Worm (Caenorhabditis elegans) whole organism, L3 larva: ENCODE measurements around the gene F44E2.4.

Experiments used
- R02D3.7 ChIP-seq: fragments of 150-350 bp; optimal IDR thresholded peaks from 2 replicates; lab custom pipeline; 2014; ENCODE audit warnings: missing biosample characterization, missing genetic modification characterization
- ZK546.5 ChIP-seq: sonication (generic microtip); optimal IDR thresholded peaks from 2 replicates; lab custom pipeline; 2017; ENCODE audit warnings: missing biosample characterization, missing genetic modification characterization
- aly-2 ChIP-seq: fragments of 150-350 bp; optimal IDR thresholded peaks from 2 replicates; lab custom pipeline; 2014; ENCODE audit warnings: missing biosample characterization, missing genetic modification characterization
- ama-1 ChIP-seq: fragments of 150-350 bp; optimal IDR thresholded peaks from 2 replicates; lab custom pipeline; 2018
- ceh-16 ChIP-seq: sonication (generic microtip); optimal IDR thresholded peaks from 2 replicates; lab custom pipeline; 2017; ENCODE audit warnings: missing biosample characterization, missing genetic modification characterization
- ceh-28 ChIP-seq: fragments of 150-350 bp; optimal IDR thresholded peaks from 2 replicates; lab custom pipeline; 2014; ENCODE audit warnings: missing biosample characterization, missing genetic modification reagents, missing genetic modification characterization
- ceh-9 ChIP-seq: sonication (generic microtip); optimal IDR thresholded peaks from 2 replicates; lab custom pipeline; 2018; ENCODE audit warnings: missing biosample characterization, missing genetic modification characterization
- daf-12 ChIP-seq: fragments of 150-350 bp; optimal IDR thresholded peaks from 2 replicates; lab custom pipeline; 2014; ENCODE audit warnings: missing biosample characterization, missing genetic modification reagents, missing genetic modification characterization
- egl-27 ChIP-seq: sonication (generic microtip); optimal IDR thresholded peaks from 4 replicates; lab custom pipeline; 2017; ENCODE audit warnings: missing biosample characterization, missing genetic modification reagents, missing genetic modification characterization
- egl-5 ChIP-seq: fragments of 150-350 bp; optimal IDR thresholded peaks from 2 replicates; lab custom pipeline; 2017; ENCODE audit warnings: missing biosample characterization, missing genetic modification reagents, missing genetic modification characterization, inconsistent platforms
- elt-1 ChIP-seq: fragments of 150-350 bp; optimal IDR thresholded peaks from 2 replicates; lab custom pipeline; 2014; ENCODE audit warnings: missing biosample characterization, missing genetic modification characterization
- elt-2 ChIP-seq: sonication (generic microtip); optimal IDR thresholded peaks from 2 replicates; lab custom pipeline; 2016; ENCODE audit warnings: missing genetic modification reagents, mild to moderate bottlenecking, missing genetic modification characterization, missing compliant biosample characterization
- elt-3 ChIP-seq, 3 experiments: fragments of 150-350 bp in 1 of 3; sonication (generic microtip) in 2 of 3; optimal IDR thresholded peaks; 2 replicates in 2 of 3; 4 replicates in 1 of 3; lab custom pipeline; 2014 to 2017; ENCODE audit warnings: missing biosample characterization in 3 of 3, missing genetic modification characterization in 3 of 3
- fkh-2 ChIP-seq: fragments of 150-350 bp; optimal IDR thresholded peaks from 2 replicates; lab custom pipeline; 2014; ENCODE audit warnings: missing biosample characterization, missing genetic modification reagents, missing genetic modification characterization
- fos-1 ChIP-seq: fragments of 150-350 bp; optimal IDR thresholded peaks from 2 replicates; lab custom pipeline; 2014; ENCODE audit warnings: missing biosample characterization, missing genetic modification characterization
- hmg-11 ChIP-seq: sonication (generic microtip); optimal IDR thresholded peaks from 2 replicates; lab custom pipeline; 2016; ENCODE audit warnings: missing genetic modification characterization, missing compliant biosample characterization
- jun-1 ChIP-seq: fragments of 150-350 bp; optimal IDR thresholded peaks from 2 replicates; lab custom pipeline; 2014; ENCODE audit warnings: missing biosample characterization, missing genetic modification reagents, missing genetic modification characterization
- lin-15B ChIP-seq: fragments of 150-350 bp; optimal IDR thresholded peaks from 2 replicates; lab custom pipeline; 2014; ENCODE audit warnings: missing biosample characterization, missing genetic modification characterization
- lsy-12 ChIP-seq: sonication (generic microtip); optimal IDR thresholded peaks from 2 replicates; lab custom pipeline; 2016; ENCODE audit warnings: mild to moderate bottlenecking, missing genetic modification characterization, missing compliant biosample characterization
- mdl-1 ChIP-seq: fragments of 150-350 bp; optimal IDR thresholded peaks from 2 replicates; lab custom pipeline; 2014; ENCODE audit warnings: missing biosample characterization, missing genetic modification characterization
- mml-1 ChIP-seq: fragments of 150-350 bp; sonication (generic microtip); optimal IDR thresholded peaks from 3 replicates; lab custom pipeline; 2014; ENCODE audit warnings: missing biosample characterization, missing genetic modification characterization
- nfya-1 ChIP-seq: sonication (generic microtip); optimal IDR thresholded peaks from 2 replicates; lab custom pipeline; 2017; ENCODE audit warnings: missing genetic modification characterization, mild to moderate bottlenecking, missing compliant biosample characterization, antibody characterized with exemption, moderate library complexity; ENCODE audit not compliant: insufficient read depth
- nhr-12 ChIP-seq: fragments of 150-350 bp; optimal IDR thresholded peaks from 2 replicates; lab custom pipeline; 2014; ENCODE audit warnings: missing biosample characterization, missing genetic modification characterization
- nhr-23 ChIP-seq: fragments of 150-350 bp; optimal IDR thresholded peaks from 2 replicates; lab custom pipeline; 2014; ENCODE audit warnings: missing biosample characterization, missing genetic modification reagents, missing genetic modification characterization
- nhr-237 ChIP-seq: fragments of 150-350 bp; optimal IDR thresholded peaks from 2 replicates; lab custom pipeline; 2014; ENCODE audit warnings: missing biosample characterization, missing genetic modification characterization
- nhr-25 ChIP-seq: sonication (generic microtip); optimal IDR thresholded peaks from 2 replicates; lab custom pipeline; 2017; ENCODE audit warnings: missing biosample characterization, missing genetic modification characterization
- nhr-43 ChIP-seq: sonication (generic microtip); optimal IDR thresholded peaks from 2 replicates; lab custom pipeline; 2016; ENCODE audit warnings: mild to moderate bottlenecking, missing genetic modification characterization, missing compliant biosample characterization; ENCODE audit not compliant: poor library complexity, severe bottlenecking
- nhr-67 ChIP-seq: fragments of 150-350 bp; optimal IDR thresholded peaks from 2 replicates; lab custom pipeline; 2014; ENCODE audit warnings: missing biosample characterization, missing genetic modification characterization
- pha-4 ChIP-seq: fragments of 150-350 bp; optimal IDR thresholded peaks from 2 replicates; lab custom pipeline; 2014; ENCODE audit warnings: missing biosample characterization, missing genetic modification reagents, missing genetic modification characterization
- pqm-1 ChIP-seq: fragments of 150-350 bp; optimal IDR thresholded peaks from 2 replicates; lab custom pipeline; 2017; ENCODE audit warnings: missing biosample characterization, missing genetic modification characterization, inconsistent platforms
- skn-1 ChIP-seq: fragments of 150-350 bp; optimal IDR thresholded peaks from 2 replicates; lab custom pipeline; 2014; ENCODE audit warnings: missing biosample characterization, missing genetic modification characterization
- snpc-4 ChIP-seq: fragments of 150-350 bp; optimal IDR thresholded peaks from 2 replicates; lab custom pipeline; 2014; ENCODE audit warnings: missing biosample characterization, missing genetic modification characterization
- tbx-2 ChIP-seq: sonication (generic microtip); optimal IDR thresholded peaks from 2 replicates; lab custom pipeline; 2016; ENCODE audit warnings: mild to moderate bottlenecking, missing genetic modification characterization, missing compliant biosample characterization
- unc-39 ChIP-seq: sonication (generic microtip); optimal IDR thresholded peaks from 4 replicates; lab custom pipeline; 2017; ENCODE audit warnings: missing biosample characterization, missing genetic modification characterization
- unc-62 ChIP-seq: fragments of 150-350 bp; sonication (generic microtip); optimal IDR thresholded peaks from 4 replicates; lab custom pipeline; 2014; ENCODE audit warnings: missing biosample characterization, missing genetic modification reagents, missing genetic modification characterization
- zag-1 ChIP-seq: fragments of 150-350 bp; optimal IDR thresholded peaks from 2 replicates; lab custom pipeline; 2014; ENCODE audit warnings: missing biosample characterization, missing genetic modification characterization
- ztf-11 ChIP-seq: fragments of 150-350 bp; optimal IDR thresholded peaks from 2 replicates; lab custom pipeline; 2014; ENCODE audit warnings: missing biosample characterization, missing genetic modification characterization
- ztf-4 ChIP-seq: fragments of 150-350 bp; optimal IDR thresholded peaks from 2 replicates; lab custom pipeline; 2014; ENCODE audit warnings: missing biosample characterization, missing genetic modification characterization

The F44E2.4 gene

DNA sequence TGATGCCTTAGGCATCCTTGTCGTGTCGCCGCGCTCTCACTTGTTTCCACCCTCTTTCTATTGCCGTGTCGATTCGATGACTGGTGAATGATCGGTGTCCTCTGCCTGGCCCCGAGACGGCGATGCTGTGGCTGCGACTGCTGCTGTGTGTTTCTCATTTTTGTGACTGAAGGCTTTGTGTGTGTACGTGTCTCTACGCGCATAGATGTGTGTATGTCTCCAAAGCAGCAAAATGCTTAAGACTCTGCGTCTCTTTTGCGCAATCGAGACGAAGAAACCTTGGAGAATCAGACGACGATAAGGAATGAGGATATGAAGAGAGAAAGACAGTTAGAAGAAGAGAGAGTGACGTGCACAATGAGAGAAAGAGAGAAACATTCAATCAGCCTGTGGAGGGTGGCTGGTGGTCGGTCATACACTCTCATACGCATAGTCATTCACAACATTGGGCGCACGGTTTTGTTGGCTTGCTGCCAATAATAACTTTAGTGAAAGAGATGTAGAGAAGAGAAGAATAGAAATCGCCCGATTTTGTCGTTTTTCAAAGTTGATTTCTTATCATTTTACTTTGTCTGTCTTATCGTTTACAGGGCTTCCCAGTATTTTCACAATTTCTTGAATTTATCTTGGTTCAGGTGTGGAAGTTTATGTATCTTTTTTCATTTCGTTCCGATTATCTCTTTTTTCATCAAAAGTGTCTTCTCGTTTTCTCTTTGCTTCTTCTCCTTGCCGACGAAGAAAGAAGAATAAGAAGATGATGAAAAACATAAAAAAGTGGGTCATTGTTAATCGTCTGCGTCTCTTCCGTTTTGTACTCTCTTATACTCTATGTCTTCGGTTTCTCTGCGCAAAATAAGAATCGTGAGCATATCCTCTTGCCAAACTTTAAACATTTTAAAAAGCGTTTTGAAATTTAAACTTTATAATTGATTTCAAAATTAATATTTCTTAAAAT, 36.1 kb downstream of the F44E2.4 start (continued):
- TF ChIP-seq zag-1 (tag; lab: Kevin White, UChicago) (peak; percentile 82), lsy-12 (tag; lab: Kevin White, UChicago) (peak; percentile 91), ztf-11 (tag; lab: Kevin White, UChicago) (no peak), ZK546.5 (tag; lab: Kevin White, UChicago) (no peak), fos-1 (tag; lab: Kevin White, UChicago) (peak; percentile 72), mml-1 (tag; lab: Kevin White, UChicago) (peak; percentile 40), elt-3 (tag; optimal IDR thresholded peaks at IDR 0.05; lab: Kevin White, UChicago) (peak in 1 of 3 experiments; percentile 69), ceh-16 (tag; lab: Kevin White, UChicago) (no peak), pha-4 (tag; lab: Kevin White, UChicago) (peak; percentile 99), ztf-4 (tag; lab: Kevin White, UChicago) (peak; percentile 70), pqm-1 (peak; percentile 62), nhr-237 (tag; lab: Kevin White, UChicago) (no peak), ama-1 (lab: Kevin White, UChicago) (peak; percentile 90), R02D3.7 (tag; lab: Kevin White, UChicago) (peak; percentile 77), skn-1 (tag; lab: Kevin White, UChicago) (peak; percentile 89)

DNA sequence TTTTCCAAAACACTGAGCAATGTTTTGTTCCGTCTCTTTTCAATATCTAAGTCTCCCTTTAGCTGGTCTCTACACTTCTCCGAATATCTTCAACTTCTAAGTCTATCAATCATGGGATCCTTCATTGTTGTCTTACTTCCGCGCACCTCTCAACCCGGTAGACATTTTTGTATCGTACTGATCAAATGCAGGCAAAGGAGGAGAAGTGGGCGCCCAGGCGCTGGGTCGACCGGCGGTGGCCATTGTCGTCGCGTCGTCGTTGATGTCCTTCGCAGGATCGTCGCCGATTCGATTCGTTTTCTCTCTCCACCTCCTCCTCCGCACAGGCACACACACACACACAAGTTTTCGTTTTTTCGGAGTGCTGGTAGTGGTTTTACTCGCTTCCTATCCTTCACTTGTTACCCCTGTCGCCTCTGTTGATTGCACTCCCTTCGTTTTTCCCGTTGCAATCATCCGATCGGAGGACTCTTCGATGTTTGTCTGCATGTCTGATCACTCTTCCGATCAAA, 36.8 kb downstream of the F44E2.4 start:
- peak; percentile 69 for TF ChIP-seq nhr-43 (tag; lab: Kevin White, UChicago)
- TF ChIP-seq ztf-4 (tag; lab: Kevin White, UChicago), result no peak
- TF ChIP-seq ZK546.5 (tag; lab: Kevin White, UChicago), result no peak
- TF ChIP-seq mdl-1 (tag; lab: Kevin White, UChicago), result no peak
- no peak for TF ChIP-seq tbx-2 (tag; lab: Kevin White, UChicago)
- TF ChIP-seq snpc-4, result no peak
- no peak for TF ChIP-seq nhr-25 (tag; lab: Kevin White, UChicago)

DNA sequence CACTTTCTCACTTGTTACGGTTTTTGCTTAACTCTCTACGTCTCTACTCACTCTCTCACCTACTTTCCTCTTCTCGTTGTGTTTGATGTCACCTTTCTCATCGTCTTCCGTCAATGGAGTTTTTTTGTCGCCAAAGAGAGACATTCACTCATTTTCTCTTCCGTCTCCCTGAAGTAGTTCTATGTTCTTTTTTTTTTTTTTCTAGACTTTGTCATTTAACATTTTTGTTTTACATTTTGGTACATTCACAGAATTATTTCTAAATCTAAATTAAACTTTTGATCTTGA, 37.5 kb downstream of the F44E2.4 start:
- TF ChIP-seq nhr-25 (tag; lab: Kevin White, UChicago) (peak; percentile 63), nhr-43 (tag; lab: Kevin White, UChicago) (peak; percentile 26), ceh-28 (tag; lab: Kevin White, UChicago) (no peak), pha-4 (tag; lab: Kevin White, UChicago) (peak; percentile 3), nhr-23 (tag; lab: Kevin White, UChicago) (peak; percentile 67), nhr-237 (tag; lab: Kevin White, UChicago) (no peak)
- TF ChIP-seq, all 47 proteins: peak for 4

DNA sequence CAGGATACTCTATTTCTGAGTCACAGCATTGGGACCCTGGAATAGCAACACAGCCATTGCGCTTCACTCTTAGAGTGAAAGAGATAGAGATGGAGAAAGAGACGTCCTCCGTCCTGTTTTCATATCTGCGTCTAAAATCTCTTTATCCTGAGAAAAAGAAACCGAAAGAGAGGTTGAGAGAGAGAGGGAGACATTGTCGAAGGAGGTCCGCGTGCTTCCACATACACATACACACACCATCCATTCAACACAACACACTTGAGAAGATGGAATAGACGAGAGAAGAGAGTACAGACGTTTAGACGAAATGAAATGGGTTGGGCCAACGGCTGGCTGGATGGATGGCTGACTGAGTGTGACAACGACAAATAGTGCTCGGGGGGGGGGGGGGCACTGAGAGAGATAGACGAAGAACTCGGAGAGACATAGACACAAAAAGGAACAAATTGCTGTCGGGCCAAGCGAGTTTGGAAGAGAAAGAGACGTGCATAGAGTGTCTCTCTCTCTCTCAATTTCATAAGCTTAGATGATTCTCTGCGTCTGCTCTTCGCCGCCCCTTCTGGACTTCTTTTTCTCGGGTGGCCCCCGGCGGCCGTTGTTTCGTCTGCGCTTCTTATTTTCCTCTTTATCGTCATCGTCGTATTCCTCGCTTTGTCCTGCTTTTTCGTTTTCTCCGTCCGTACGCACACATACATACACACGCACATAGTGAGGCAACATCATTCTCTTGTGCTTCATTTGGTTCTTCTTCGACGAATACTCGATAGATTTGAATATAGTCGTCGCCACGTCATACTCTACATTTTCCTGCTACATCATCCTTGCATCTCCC, 38.0 kb downstream of the F44E2.4 start, which contains the start of gene F54F2.6:
Gene F54F2.6 (minus strand): TSS at position 738 of the 832 bp plus-strand sequence.
- no peak for TF ChIP-seq nhr-12 (tag; lab: Kevin White, UChicago)
- TF ChIP-seq egl-27 (tag; lab: Kevin White, UChicago), result peak; percentile 77
- TF ChIP-seq skn-1 (tag; lab: Kevin White, UChicago), result no peak
- no peak for TF ChIP-seq nhr-67 (tag; lab: Kevin White, UChicago)
- peak; percentile 37 for TF ChIP-seq ama-1 (lab: Kevin White, UChicago)
- TF ChIP-seq jun-1 (tag; lab: Kevin White, UChicago), result peak; percentile 91
- TF ChIP-seq zag-1 (tag; lab: Kevin White, UChicago), result peak; percentile 76
- TF ChIP-seq pha-4 (tag; lab: Kevin White, UChicago), result peak; percentile 93
- TF ChIP-seq egl-5 (tag; lab: Kevin White, UChicago), result peak; percentile 65
- TF ChIP-seq ceh-28 (tag; lab: Kevin White, UChicago), result peak; percentile 87
- TF ChIP-seq pqm-1, result peak; percentile 38
- TF ChIP-seq tbx-2 (tag; lab: Kevin White, UChicago), result peak; percentile 85
- peak; percentile 24 for TF ChIP-seq ceh-9
- peak; percentile 52 for TF ChIP-seq fkh-2 (tag; lab: Kevin White, UChicago)
- TF ChIP-seq nhr-43 (tag; lab: Kevin White, UChicago), result peak; percentile 59
- TF ChIP-seq nfya-1, result peak; percentile 92
- peak; percentile 44 for TF ChIP-seq unc-39 (tag; lab: Kevin White, UChicago)
- peak; percentile 75 for TF ChIP-seq snpc-4
- peak; percentile 95 for TF ChIP-seq unc-62 (GFP tag; lab: Kevin White, UChicago)
- TF ChIP-seq mml-1 (tag; lab: Kevin White, UChicago), result no peak
- TF ChIP-seq nhr-23 (tag; lab: Kevin White, UChicago), result peak; percentile 40
- TF ChIP-seq fos-1 (tag; lab: Kevin White, UChicago), result no peak
- TF ChIP-seq R02D3.7 (tag; lab: Kevin White, UChicago), result peak; percentile 57
- peak; percentile 58 for TF ChIP-seq lin-15B (tag; lab: Kevin White, UChicago)
- TF ChIP-seq elt-3 (tag; optimal IDR thresholded peaks at IDR 0.05; lab: Kevin White, UChicago), result no peak
- TF ChIP-seq aly-2, result no peak
- peak; percentile 94 for TF ChIP-seq mdl-1 (tag; lab: Kevin White, UChicago)
- TF ChIP-seq hmg-11 (tag; lab: Kevin White, UChicago), result peak; percentile 90
- peak; percentile 78 for TF ChIP-seq elt-1 (tag; lab: Kevin White, UChicago)
- TF ChIP-seq daf-12, result no peak
- TF ChIP-seq nhr-237 (tag; lab: Kevin White, UChicago), result no peak
- TF ChIP-seq ceh-16 (tag; lab: Kevin White, UChicago), result no peak
- peak; percentile 44 for TF ChIP-seq nhr-25 (tag; lab: Kevin White, UChicago)
- TF ChIP-seq elt-2 (tag; lab: Kevin White, UChicago), result peak; percentile 71
- TF ChIP-seq ztf-11 (tag; lab: Kevin White, UChicago), result no peak
